Fruit fly (Drosophila melanogaster): Measurements from ENCODE around the gene CG11069.

- TF ChIP-seq pad (GFP tag; optimal IDR thresholded peaks at IDR 0.05) (no peak), tj (GFP tag; optimal IDR thresholded peaks at IDR 0.05) (no peak), CG11617 (GFP tag; optimal IDR thresholded peaks at IDR 0.05) (no peak), CG33017 (tag; optimal IDR thresholded peaks at IDR 0.05) (no peak), CG14711 (tag; optimal IDR thresholded peaks at IDR 0.05) (no peak), Clk (GFP tag; optimal IDR thresholded peaks at IDR 0.05) (no peak)
These were observed 34.8 kb upstream of the CG11069 start, which contains the start of gene ppk22 for dm6 chr3R:24859701-24860100.

Measured in whole organism, adult.